Fruit fly (Drosophila melanogaster) whole organism, adult: ENCODE data around the gene TTLL1B.

Experiments used
- CG11617 ChIP-seq: fragments of 200-800 bp; sonication (Bioruptor generic); optimal IDR thresholded peaks from 2 replicates; lab custom pipeline; 2017; ENCODE audit warnings: mild to moderate bottlenecking, missing biosample characterization, missing genetic modification reagents, missing genetic modification characterization
- CG12768 ChIP-seq: fragments of 200-800 bp; sonication (Bioruptor generic); optimal IDR thresholded peaks from 2 replicates; lab custom pipeline; 2017; ENCODE audit warnings: missing biosample characterization, missing genetic modification characterization, mild to moderate bottlenecking, moderate library complexity, missing genetic modification reagents
- CG14711 ChIP-seq: fragments of 200-800 bp; sonication (Bioruptor generic); optimal IDR thresholded peaks from 2 replicates; lab custom pipeline; 2018; ENCODE audit warnings: missing biosample characterization, mild to moderate bottlenecking, missing genetic modification characterization, moderate library complexity
- CG1620 ChIP-seq: fragments of 200-800 bp; sonication (Bioruptor generic); optimal IDR thresholded peaks from 2 replicates; lab custom pipeline; 2016; ENCODE audit warnings: missing biosample characterization, missing genetic modification characterization
- CG33017 ChIP-seq: fragments of 200-800 bp; sonication (Bioruptor generic); optimal IDR thresholded peaks from 2 replicates; lab custom pipeline; 2018; ENCODE audit warnings: missing biosample characterization, mild to moderate bottlenecking, missing genetic modification characterization, moderate library complexity
- CG5204 ChIP-seq: fragments of 200-800 bp; sonication (Bioruptor generic); optimal IDR thresholded peaks from 2 replicates; lab custom pipeline; 2016; ENCODE audit warnings: missing biosample characterization, missing genetic modification characterization
- CG7045 ChIP-seq: fragments of 200-800 bp; sonication (Bioruptor generic); optimal IDR thresholded peaks from 2 replicates; lab custom pipeline; 2017; ENCODE audit warnings: missing biosample characterization, mild to moderate bottlenecking, missing genetic modification characterization
- CG7101 ChIP-seq: fragments of 200-800 bp; sonication (Bioruptor generic); optimal IDR thresholded peaks from 2 replicates; lab custom pipeline; 2018; ENCODE audit warnings: missing biosample characterization, mild to moderate bottlenecking, missing genetic modification characterization, moderate library complexity
- Clk ChIP-seq: fragments of 200-800 bp; sonication (Bioruptor generic); optimal IDR thresholded peaks from 2 replicates; lab custom pipeline; 2017; ENCODE audit warnings: missing biosample characterization, missing genetic modification characterization
- Crg-1 ChIP-seq: fragments of 200-800 bp; sonication (Bioruptor generic); optimal IDR thresholded peaks from 2 replicates; lab custom pipeline; 2016; ENCODE audit warnings: missing biosample characterization, missing genetic modification characterization
- Hr96 ChIP-seq: fragments of 200-800 bp; sonication (Bioruptor generic); optimal IDR thresholded peaks from 2 replicates; lab custom pipeline; 2016; ENCODE audit warnings: missing biosample characterization, missing genetic modification characterization
- Mnt ChIP-seq: fragments of 200-800 bp; sonication (Bioruptor generic); optimal IDR thresholded peaks from 2 replicates; lab custom pipeline; 2016; ENCODE audit warnings: missing biosample characterization, mild to moderate bottlenecking, missing genetic modification characterization
- bab1 ChIP-seq: fragments of 200-800 bp; sonication (Bioruptor generic); optimal IDR thresholded peaks from 3 replicates; lab custom pipeline; 2019; ENCODE audit warnings: missing biosample characterization, mild to moderate bottlenecking, missing genetic modification characterization, moderate library complexity
- cic ChIP-seq: fragments of 200-800 bp; sonication (Bioruptor generic); optimal IDR thresholded peaks from 2 replicates; lab custom pipeline; 2017; ENCODE audit warnings: missing biosample characterization, mild to moderate bottlenecking, missing genetic modification characterization, moderate library complexity
- cnc ChIP-seq, 2 experiments: fragments of >200 bp; optimal IDR thresholded peaks; 2 replicates each; lab custom pipeline; 2017
- kay ChIP-seq: fragments of 200-800 bp; sonication (Bioruptor generic); peaks from one replicate; lab custom pipeline; 2016; ENCODE audit warnings: missing biosample characterization, missing genetic modification characterization, borderline replicate concordance
- ovo ChIP-seq: fragments of 200-800 bp; sonication (Bioruptor generic); optimal IDR thresholded peaks from 2 replicates; lab custom pipeline; 2016; ENCODE audit warnings: missing biosample characterization, missing genetic modification characterization
- pad ChIP-seq: fragments of 200-800 bp; sonication (Bioruptor generic); optimal IDR thresholded peaks from 3 replicates; lab custom pipeline; 2017; ENCODE audit warnings: missing biosample characterization, missing genetic modification characterization, mild to moderate bottlenecking, moderate library complexity, missing genetic modification reagents
- tj ChIP-seq: fragments of 200-800 bp; sonication (Bioruptor generic); optimal IDR thresholded peaks from 3 replicates; lab custom pipeline; 2017; ENCODE audit warnings: missing biosample characterization, mild to moderate bottlenecking, missing genetic modification characterization, moderate library complexity
- toe ChIP-seq: fragments of 200-800 bp; sonication (Bioruptor generic); optimal IDR thresholded peaks from 2 replicates; lab custom pipeline; 2016; ENCODE audit warnings: missing biosample characterization, missing genetic modification characterization

Gene TTLL1B

dm6 chr3L:4626434-4626833, 21.6 kb upstream of the TTLL1B start, which contains the start of gene HDAC1:
TSS of gene HDAC1 (plus strand) at chr3L:4626734.
- TF ChIP-seq ovo (GFP tag; lab: Kevin White, UChicago) (no peak), toe (GFP tag; lab: Kevin White, UChicago) (no peak), kay (GFP tag; lab: Kevin White, UChicago) (no peak), CG1620 (GFP tag; lab: Kevin White, UChicago) (no peak), Crg-1 (no peak), CG14711 (tag; lab: Kevin White, UChicago) (no peak), CG11617 (no peak), cic (GFP tag; lab: Kevin White, UChicago) (no peak)

dm6 chr3L:4627012-4627411, 21.1 kb upstream of the TTLL1B start:
- TF ChIP-seq CG33017 (tag; lab: Kevin White, UChicago) (no peak), cic (GFP tag; lab: Kevin White, UChicago) (peak; percentile 10), Mnt (GFP tag; lab: Kevin White, UChicago) (peak; percentile 12)

- no peak for TF ChIP-seq bab1 (GFP tag; lab: Kevin White, UChicago)
- no peak for TF ChIP-seq CG12768 (GFP tag; lab: Kevin White, UChicago)
These were observed 13.4 kb upstream of the TTLL1B start, which contains the start of gene CG13716 for dm6 chr3L:4634689-4635088. TSS of gene CG13716 (minus strand) at chr3L:4634789.

DNA sequence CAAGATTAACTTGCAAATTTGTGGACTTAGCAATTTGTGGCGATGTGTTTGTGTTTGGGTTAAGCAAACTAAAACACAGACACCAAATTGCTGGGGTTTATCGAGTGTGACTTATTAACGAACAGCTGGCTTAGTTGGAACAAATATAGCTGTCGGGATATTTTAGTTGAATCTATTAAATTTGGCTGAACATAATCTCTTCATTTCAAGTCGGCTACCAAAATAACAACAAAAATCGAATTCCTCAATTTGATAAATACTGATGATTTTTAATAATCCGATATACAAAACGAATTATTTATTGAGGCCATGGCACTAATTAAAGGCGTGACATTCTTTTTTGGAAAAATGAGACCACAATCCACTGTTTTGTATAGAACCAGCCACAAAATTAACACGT, 19.2 kb downstream of the TTLL1B start, which contains the start of gene CG32236:
Gene CG32236 (minus strand): TSS at position 101 of the 400 bp plus-strand sequence.
- no peak for TF ChIP-seq CG12768 (GFP tag; lab: Kevin White, UChicago)
- TF ChIP-seq tj (GFP tag; lab: Kevin White, UChicago): no peak
- no peak for TF ChIP-seq CG14711 (tag; lab: Kevin White, UChicago)
- TF ChIP-seq bab1 (GFP tag; lab: Kevin White, UChicago): no peak
- TF ChIP-seq CG11617: no peak
- TF ChIP-seq pad (GFP tag; lab: Kevin White, UChicago): no peak
- no peak for TF ChIP-seq CG7045 (GFP tag; lab: Kevin White, UChicago)
- TF ChIP-seq Crg-1: no peak
- TF ChIP-seq CG33017 (tag; lab: Kevin White, UChicago): no peak
- no peak for TF ChIP-seq Mnt (GFP tag; lab: Kevin White, UChicago)
- TF ChIP-seq toe (GFP tag; lab: Kevin White, UChicago): no peak
- no peak for TF ChIP-seq ovo (GFP tag; lab: Kevin White, UChicago)
- no peak for TF ChIP-seq Clk
- no peak for TF ChIP-seq CG7101
- no peak for TF ChIP-seq kay (GFP tag; lab: Kevin White, UChicago)
- TF ChIP-seq CG1620 (GFP tag; lab: Kevin White, UChicago): no peak

DNA sequence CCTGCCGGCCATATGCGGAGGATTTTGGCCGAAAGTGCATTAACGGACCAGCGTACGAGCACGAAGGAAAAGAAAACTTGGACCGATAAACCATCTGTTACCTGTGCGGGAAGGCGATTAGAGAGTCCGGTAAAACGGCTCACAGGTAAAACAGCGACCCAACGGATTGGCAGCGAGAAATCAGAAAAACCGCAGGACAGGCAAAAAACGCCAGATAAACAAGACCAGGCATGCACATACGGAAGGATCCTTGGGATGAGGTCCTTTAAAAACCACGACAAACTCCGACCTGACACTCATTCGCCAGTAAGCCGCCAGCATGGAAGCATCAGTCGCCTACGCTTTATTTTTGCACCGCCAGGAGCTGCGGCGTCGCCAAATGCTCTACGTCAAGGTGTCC, 29.5 kb downstream of the TTLL1B start, which contains the start of gene CG34266:
Gene CG34266 (plus strand): TSS at position 301 of the 400 bp plus-strand sequence.
- no peak for TF ChIP-seq CG1620 (GFP tag; lab: Kevin White, UChicago)
- TF ChIP-seq kay (GFP tag; lab: Kevin White, UChicago): no peak
- TF ChIP-seq toe (GFP tag; lab: Kevin White, UChicago): no peak
- no peak for TF ChIP-seq Hr96 (GFP tag; lab: Kevin White, UChicago)
- no peak for TF ChIP-seq CG33017 (tag; lab: Kevin White, UChicago)
- TF ChIP-seq cnc (optimal IDR thresholded peaks at IDR 0.05; lab: Kevin White, UChicago): no peak
- no peak for TF ChIP-seq CG7101
- TF ChIP-seq CG12768 (GFP tag; lab: Kevin White, UChicago): no peak

DNA sequence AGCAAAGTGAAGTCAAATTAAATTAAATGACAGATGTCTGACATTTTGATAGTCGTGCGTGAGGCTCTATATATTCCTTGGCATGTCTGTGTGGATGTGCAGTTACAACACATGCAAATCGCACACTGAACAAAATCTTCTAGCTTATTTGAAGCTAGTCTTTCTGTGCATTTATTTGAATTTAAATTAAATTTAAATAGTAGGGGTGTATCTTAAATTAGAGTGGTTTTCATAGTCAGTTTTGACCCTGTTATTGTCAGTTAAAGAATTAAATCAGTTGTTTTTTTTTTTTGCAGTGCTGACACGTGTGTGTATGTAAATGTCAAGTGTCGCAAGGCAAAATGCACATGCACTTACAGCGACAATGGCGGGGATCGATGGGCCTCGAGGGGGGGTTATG, 31.0 kb downstream of the TTLL1B start:
- TF ChIP-seq CG11617 (no peak), Hr96 (GFP tag; lab: Kevin White, UChicago) (no peak), bab1 (GFP tag; lab: Kevin White, UChicago) (no peak), CG14711 (tag; lab: Kevin White, UChicago) (no peak), CG12768 (GFP tag; lab: Kevin White, UChicago) (no peak), toe (GFP tag; lab: Kevin White, UChicago) (no peak), CG1620 (GFP tag; lab: Kevin White, UChicago) (no peak), kay (GFP tag; lab: Kevin White, UChicago) (no peak), CG5204 (GFP tag; lab: Kevin White, UChicago) (no peak), pad (GFP tag; lab: Kevin White, UChicago) (no peak), ovo (GFP tag; lab: Kevin White, UChicago) (no peak), cnc (optimal IDR thresholded peaks at IDR 0.05; lab: Kevin White, UChicago) (no peak), Mnt (GFP tag; lab: Kevin White, UChicago) (no peak), CG33017 (tag; lab: Kevin White, UChicago) (no peak), Crg-1 (no peak), CG7101 (no peak), CG7045 (GFP tag; lab: Kevin White, UChicago) (no peak), cic (GFP tag; lab: Kevin White, UChicago) (no peak)

DNA sequence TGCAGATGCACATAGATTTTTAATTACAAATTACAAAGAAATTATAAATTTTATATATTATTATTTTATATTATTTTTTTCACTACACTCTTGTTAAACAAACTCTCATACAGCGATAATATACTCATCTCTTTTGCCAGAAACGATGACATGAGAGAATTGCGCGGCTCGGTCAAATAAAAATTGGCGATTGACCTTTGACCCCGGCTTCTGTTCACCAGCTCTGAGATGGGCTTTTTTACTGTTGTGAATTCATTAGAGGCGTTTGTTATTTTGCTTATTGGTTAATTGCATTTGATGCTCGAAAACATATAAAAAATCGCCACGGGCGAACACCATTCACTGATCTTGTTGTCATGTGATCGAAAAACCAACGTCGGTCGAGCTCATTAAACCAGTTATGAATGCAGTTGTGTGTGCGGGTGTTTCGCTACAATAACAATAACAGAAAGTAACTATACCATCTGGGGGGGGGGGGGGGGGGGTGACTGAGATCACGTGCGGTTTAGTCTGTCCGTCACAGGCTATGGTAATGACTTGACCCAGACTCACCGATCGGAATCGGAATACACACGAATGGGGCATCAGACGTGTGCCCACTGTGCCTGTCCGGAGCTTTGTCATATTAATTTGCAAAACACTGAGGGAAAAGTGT, 36.7 kb downstream of the TTLL1B start:
- TF ChIP-seq cnc (optimal IDR thresholded peaks at IDR 0.05; lab: Kevin White, UChicago): no peak
- TF ChIP-seq CG1620 (GFP tag; lab: Kevin White, UChicago): no peak
- no peak for TF ChIP-seq Crg-1
- TF ChIP-seq CG7045 (GFP tag; lab: Kevin White, UChicago): no peak
- TF ChIP-seq pad (GFP tag; lab: Kevin White, UChicago): no peak
- TF ChIP-seq tj (GFP tag; lab: Kevin White, UChicago): no peak
- TF ChIP-seq ovo (GFP tag; lab: Kevin White, UChicago): no peak
